Fruit fly (Drosophila melanogaster): ENCODE measurements around the gene CG18628.

CG18628 gene

DNA sequence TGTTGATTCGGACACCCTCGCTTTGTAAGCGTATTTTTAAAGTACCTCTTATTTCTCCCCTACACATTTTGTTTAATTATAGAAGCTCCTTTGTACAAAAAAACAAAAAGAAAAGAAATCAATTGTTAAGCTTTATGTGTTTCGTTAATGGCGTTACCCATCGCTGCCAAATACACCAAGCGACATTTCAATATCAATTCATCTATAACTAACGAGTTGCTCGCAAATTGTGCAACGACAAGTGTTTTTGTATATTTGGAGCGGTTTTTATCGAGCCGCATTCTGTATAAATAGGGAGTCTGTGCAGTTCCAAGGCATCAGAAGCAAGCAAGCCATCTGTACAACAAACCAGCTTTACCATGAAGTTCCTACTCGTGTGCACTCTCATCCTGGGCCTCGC is at the start of gene CG18628:
Gene CG18628, plus strand, starts transcription at position 301 of the 400 bp plus-strand sequence.
- TF ChIP-seq psq (optimal IDR thresholded peaks at IDR 0.05): no peak
- no peak for TF ChIP-seq usp (GFP tag; optimal IDR thresholded peaks at IDR 0.05)
- TF ChIP-seq CG8478 (optimal IDR thresholded peaks at IDR 0.05): no peak
- TF ChIP-seq EcR (GFP tag; optimal IDR thresholded peaks at IDR 0.05): no peak
- TF ChIP-seq Dll (optimal IDR thresholded peaks at IDR 0.05): no peak
- TF ChIP-seq pan (optimal IDR thresholded peaks at IDR 0.05): no peak

DNA sequence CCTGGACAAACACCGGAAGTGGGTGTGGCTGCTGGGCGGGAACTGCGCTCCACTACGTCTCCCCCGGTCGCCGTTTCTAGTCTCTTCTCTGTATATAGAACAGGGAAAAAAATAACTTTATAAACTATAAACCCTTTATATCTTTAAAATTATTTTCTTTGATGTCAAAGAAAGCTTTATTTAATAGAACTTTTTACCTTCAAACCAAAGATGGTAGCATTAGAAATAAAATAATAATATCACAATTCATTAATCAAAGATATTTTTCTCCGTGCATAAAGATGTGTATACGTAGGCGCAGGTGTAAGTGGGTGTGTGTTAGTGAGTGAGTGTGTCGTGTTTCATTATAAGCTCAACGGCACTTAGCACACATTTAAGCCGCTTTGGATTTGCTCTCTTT is 40.0 kb upstream of the CG18628 start:
- TF ChIP-seq usp (GFP tag; optimal IDR thresholded peaks at IDR 0.05) (no peak), CG8478 (optimal IDR thresholded peaks at IDR 0.05) (no peak), Dll (optimal IDR thresholded peaks at IDR 0.05) (no peak), psq (optimal IDR thresholded peaks at IDR 0.05) (no peak), pan (optimal IDR thresholded peaks at IDR 0.05) (no peak), EcR (GFP tag; optimal IDR thresholded peaks at IDR 0.05) (no peak)

DNA sequence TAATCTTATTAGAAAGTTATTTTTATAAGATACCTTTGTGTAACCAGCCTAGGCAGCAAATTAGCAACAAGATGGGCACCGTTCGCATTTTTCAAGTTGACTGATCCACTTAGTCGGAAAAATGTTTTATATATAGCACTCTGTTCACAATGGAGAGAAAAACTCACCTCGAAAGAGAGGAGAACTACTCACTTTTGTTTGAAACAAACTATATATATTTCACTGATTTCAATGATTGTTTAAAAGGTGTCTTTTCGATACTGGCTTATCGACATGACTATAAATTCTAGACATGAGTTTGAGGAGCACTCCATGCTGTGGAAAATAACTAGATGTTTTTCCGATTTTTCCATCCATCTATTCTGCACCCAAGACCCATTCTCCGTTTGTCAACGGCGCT is 16.1 kb upstream of the CG18628 start, which contains the start of gene CG42521:
Gene CG42521, minus strand, starts transcription at position 101 of the 400 bp plus-strand sequence.
- TF ChIP-seq Dll (optimal IDR thresholded peaks at IDR 0.05) (no peak), CG8478 (optimal IDR thresholded peaks at IDR 0.05) (no peak), usp (GFP tag; optimal IDR thresholded peaks at IDR 0.05) (no peak), EcR (GFP tag; optimal IDR thresholded peaks at IDR 0.05) (no peak), psq (optimal IDR thresholded peaks at IDR 0.05) (no peak), pan (optimal IDR thresholded peaks at IDR 0.05) (no peak)

DNA sequence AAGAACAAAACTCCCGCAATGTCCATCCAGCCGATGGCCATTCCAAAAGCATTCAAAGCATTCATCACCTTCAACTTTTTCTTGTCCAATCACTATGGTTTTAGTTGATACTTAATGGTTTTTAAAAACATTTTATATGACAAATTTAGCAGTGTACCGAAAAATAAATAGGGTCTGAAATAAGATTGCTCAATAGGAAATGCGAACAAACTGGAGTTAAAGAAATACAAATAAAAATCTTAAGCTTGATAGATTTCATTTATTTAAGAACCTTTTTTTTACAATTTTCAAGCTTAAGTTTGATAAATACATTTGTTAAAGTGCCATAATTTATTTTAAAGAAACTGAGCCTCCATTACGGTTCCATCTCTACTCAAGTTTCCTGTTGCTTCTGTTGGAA is 14.0 kb upstream of the CG18628 start, which contains the start of gene CG43127:
Gene CG43127, minus strand, starts transcription at position 101 of the 400 bp plus-strand sequence.
- TF ChIP-seq usp (GFP tag; optimal IDR thresholded peaks at IDR 0.05): no peak
- no peak for TF ChIP-seq psq (optimal IDR thresholded peaks at IDR 0.05)
- TF ChIP-seq CG8478 (optimal IDR thresholded peaks at IDR 0.05): no peak
- TF ChIP-seq pan (optimal IDR thresholded peaks at IDR 0.05): no peak
- no peak for TF ChIP-seq EcR (GFP tag; optimal IDR thresholded peaks at IDR 0.05)
- TF ChIP-seq Dll (optimal IDR thresholded peaks at IDR 0.05): no peak

DNA sequence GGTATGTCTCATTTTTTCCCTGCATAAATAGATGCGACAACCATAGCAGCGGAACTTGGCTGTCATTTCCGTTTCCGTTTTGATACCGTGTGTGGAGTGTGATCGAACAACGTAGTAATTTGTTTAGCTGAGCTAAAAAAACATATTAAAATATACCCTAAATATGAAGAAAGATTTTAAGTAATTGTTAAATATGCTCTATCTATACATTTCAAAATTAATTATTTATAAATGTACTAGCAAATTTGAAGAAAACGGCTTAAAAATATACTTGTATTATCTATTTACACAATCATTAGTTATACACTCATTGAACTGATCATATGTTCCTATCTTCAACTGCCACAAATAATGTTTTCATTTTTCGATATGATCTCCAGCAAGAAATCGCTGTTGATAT is 13.3 kb upstream of the CG18628 start, which contains the start of gene CG34238:
Gene CG34238, plus strand, starts transcription at position 301 of the 400 bp plus-strand sequence.
- TF ChIP-seq EcR (GFP tag; optimal IDR thresholded peaks at IDR 0.05) (no peak), CG8478 (optimal IDR thresholded peaks at IDR 0.05) (no peak), psq (optimal IDR thresholded peaks at IDR 0.05) (no peak), pan (optimal IDR thresholded peaks at IDR 0.05) (no peak)

DNA sequence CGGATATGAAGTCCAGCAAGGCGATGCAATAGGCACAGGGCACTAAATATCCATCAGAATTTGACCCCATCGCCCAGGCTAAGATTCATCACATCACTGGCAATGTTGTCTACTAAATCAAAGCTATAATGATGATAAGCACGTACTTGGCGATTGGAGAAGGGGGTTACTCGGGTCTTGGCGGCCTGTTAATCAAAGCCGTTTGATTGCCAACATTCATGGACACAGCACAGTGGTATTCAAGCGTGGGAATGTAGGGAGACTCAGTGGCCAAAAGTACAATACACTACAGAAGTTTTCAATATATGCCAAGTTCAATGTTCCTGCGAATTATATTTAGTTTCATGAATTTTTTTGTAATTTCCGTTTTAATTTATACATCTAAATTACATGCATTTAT is 11.2 kb upstream of the CG18628 start, which contains the start of gene CG14151:
Gene CG14151, minus strand, starts transcription at position 101 of the 400 bp plus-strand sequence.
- TF ChIP-seq pan (optimal IDR thresholded peaks at IDR 0.05) (no peak), EcR (GFP tag; optimal IDR thresholded peaks at IDR 0.05) (no peak), usp (GFP tag; optimal IDR thresholded peaks at IDR 0.05) (no peak), Dll (optimal IDR thresholded peaks at IDR 0.05) (no peak), psq (optimal IDR thresholded peaks at IDR 0.05) (no peak), CG8478 (optimal IDR thresholded peaks at IDR 0.05) (no peak)

DNA sequence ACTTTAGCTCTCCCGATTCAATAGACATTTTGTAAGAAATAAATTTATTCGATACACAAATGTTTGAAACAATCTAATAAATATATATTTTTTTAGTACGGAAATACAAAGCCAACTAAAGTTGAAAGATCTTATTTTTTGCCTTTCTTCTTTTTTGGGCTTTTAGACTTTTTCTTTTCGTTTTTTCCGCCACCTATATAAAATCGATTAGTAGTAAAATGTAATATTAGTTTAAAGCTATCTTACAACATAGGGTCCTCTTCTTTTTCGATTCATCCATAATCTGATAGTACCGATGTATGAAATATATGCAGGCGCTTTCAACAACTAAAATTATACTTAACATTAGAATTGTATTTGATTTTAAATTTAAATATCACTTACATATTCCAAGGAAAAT is 9.6 kb upstream of the CG18628 start, which contains the start of gene CG42536:
Gene CG42536, minus strand, starts transcription at position 101 of the 400 bp plus-strand sequence.
- TF ChIP-seq pan (optimal IDR thresholded peaks at IDR 0.05) (no peak), EcR (GFP tag; optimal IDR thresholded peaks at IDR 0.05) (no peak)

DNA sequence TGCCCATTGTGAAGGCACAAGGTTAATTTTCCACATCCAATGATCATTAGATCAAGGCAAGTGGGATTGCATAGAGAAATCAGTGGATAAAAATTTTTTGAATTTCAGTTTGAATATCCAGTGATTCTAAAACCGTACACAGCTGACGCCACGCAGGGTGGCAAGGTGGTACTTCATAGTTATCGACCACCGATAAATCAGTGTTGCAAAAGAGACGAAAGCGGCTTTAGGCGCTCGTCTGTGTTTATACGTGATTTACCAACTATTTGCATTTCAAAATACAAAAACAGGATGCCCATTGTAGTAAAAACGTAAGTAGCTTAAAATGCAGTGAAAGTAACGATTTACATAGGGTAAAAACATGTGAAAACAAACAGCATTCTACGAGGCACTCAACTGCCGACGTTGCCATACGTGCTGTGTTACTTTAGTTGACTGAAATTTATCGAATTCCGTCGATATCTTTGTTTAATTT is 8.6 kb upstream of the CG18628 start, which contains the start of the genes CG42535, CG34001 and hay:
Gene CG42535, minus strand, starts transcription at position 51 of the 475 bp plus-strand sequence.
Gene CG34001, plus strand, starts transcription at position 195 of the 475 bp plus-strand sequence.
Gene hay, plus strand, starts transcription at position 195 of the 475 bp plus-strand sequence.
- TF ChIP-seq psq (optimal IDR thresholded peaks at IDR 0.05): no peak

DNA sequence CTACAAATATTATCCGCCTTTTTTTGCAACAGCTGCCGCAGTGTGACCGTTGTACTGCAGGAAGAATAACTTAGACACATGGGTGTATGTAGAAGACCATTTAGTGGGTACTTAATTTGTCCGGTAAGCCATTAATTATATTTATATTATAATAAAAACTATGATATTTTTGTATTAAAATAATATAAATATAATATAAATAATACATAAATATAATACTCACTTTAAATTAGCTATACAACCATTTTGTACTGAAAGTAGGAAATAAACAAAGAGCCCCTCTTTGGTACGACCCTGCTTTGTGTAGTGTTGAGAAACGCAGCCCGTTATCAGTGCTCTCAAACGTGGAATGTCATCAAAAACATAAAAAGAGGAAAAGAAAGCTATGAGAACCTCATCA is 1.7 kb upstream of the CG18628 start, which contains the start of gene Cnep1r2:
Gene Cnep1r2, plus strand, starts transcription at position 328 of the 400 bp plus-strand sequence.
- TF ChIP-seq psq (optimal IDR thresholded peaks at IDR 0.05) (no peak), Dll (optimal IDR thresholded peaks at IDR 0.05) (no peak), CG8478 (optimal IDR thresholded peaks at IDR 0.05) (no peak), usp (GFP tag; optimal IDR thresholded peaks at IDR 0.05) (no peak), pan (optimal IDR thresholded peaks at IDR 0.05) (no peak), EcR (GFP tag; optimal IDR thresholded peaks at IDR 0.05) (no peak)

DNA sequence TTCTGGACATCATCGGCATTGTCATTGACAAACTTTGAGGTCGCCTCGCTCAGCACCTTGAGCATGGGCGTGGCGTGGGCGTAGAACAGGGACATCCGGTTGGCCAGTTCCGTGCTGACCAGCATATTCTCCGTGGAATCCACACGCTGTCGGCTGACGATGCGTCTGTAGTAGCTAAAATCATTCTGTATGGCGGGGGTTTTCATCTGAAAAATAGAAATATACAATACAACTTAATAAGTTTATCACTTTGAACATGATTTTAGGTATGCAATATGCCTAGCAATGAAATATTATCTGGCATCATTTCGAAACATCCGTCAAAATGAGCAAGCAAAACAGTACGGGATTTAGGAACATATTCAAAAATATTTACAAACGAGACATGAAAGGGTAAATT is 2.0 kb downstream of the CG18628 start, which contains the start of gene CG14154:
Gene CG14154, plus strand, starts transcription at position 301 of the 400 bp plus-strand sequence.
- TF ChIP-seq Dll (optimal IDR thresholded peaks at IDR 0.05): no peak
- TF ChIP-seq CG8478 (optimal IDR thresholded peaks at IDR 0.05): no peak
- no peak for TF ChIP-seq pan (optimal IDR thresholded peaks at IDR 0.05)
- no peak for TF ChIP-seq usp (GFP tag; optimal IDR thresholded peaks at IDR 0.05)
- no peak for TF ChIP-seq EcR (GFP tag; optimal IDR thresholded peaks at IDR 0.05)
- TF ChIP-seq psq (optimal IDR thresholded peaks at IDR 0.05): no peak

DNA sequence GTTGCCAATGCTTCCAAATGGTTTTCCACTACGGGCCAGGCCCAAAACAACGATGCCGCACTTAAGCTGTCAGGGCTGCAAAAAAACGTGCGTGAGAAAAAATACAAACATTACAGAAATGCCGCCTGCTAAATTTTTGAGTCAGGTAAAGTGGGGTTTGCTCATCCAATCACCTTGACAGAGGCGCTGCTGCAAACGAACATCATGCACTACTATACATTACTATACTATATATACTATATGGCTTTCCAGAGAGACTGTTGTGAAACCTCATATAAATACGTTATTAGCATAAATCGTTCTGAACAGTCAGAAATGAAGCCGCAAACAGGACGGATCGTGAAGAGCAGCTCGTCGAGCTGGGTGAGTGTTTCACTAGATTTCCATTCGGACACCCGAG is 3.7 kb downstream of the CG18628 start, which contains the start of gene CG14153:
Gene CG14153, plus strand, starts transcription at position 301 of the 400 bp plus-strand sequence.
- no peak for TF ChIP-seq usp (GFP tag; optimal IDR thresholded peaks at IDR 0.05)
- no peak for TF ChIP-seq CG8478 (optimal IDR thresholded peaks at IDR 0.05)
- TF ChIP-seq EcR (GFP tag; optimal IDR thresholded peaks at IDR 0.05): no peak
- no peak for TF ChIP-seq pan (optimal IDR thresholded peaks at IDR 0.05)
- no peak for TF ChIP-seq psq (optimal IDR thresholded peaks at IDR 0.05)
- TF ChIP-seq Dll (optimal IDR thresholded peaks at IDR 0.05): no peak

DNA sequence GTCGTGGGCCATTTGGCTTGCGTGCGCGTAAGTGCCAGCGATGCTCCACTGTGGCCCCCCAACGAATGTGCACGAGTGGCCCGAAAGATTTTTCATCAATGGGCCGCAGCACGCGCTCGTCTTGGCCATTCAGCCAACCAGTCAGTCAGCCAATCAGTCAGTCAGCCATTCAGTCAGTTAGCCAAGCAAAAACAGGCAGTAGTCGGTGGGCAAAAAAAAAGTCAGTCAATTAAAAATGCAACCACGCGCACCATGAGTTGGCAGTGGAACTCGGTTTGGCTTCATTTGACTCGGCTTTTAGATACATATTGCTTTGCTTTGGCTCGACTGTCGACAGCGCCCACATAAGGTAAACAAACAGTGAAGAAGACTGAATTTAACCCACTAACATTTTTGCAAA is 6.4 kb downstream of the CG18628 start:
- TF ChIP-seq pan (optimal IDR thresholded peaks at IDR 0.05) (no peak), usp (GFP tag; optimal IDR thresholded peaks at IDR 0.05) (no peak), EcR (GFP tag; optimal IDR thresholded peaks at IDR 0.05) (no peak), psq (optimal IDR thresholded peaks at IDR 0.05) (no peak), CG8478 (optimal IDR thresholded peaks at IDR 0.05) (no peak), Dll (optimal IDR thresholded peaks at IDR 0.05) (no peak)
